Fruit fly (Drosophila melanogaster) whole organism, embryonic: Measurements from ENCODE around the gene CG43448.

Source experiments
- Ada2b ChIP-seq: fragments of 200-800 bp; sonication (Bioruptor generic); IDR thresholded peaks from 2 replicates; pipeline ENCODE4 v1.3.6; 2022; ENCODE audit warnings: missing biosample characterization, missing genetic modification characterization
- Adf1 ChIP-seq: fragments of 200-800 bp; sonication (Bioruptor generic); IDR thresholded peaks from 2 replicates; pipeline ENCODE4 v1.3.6; 2022; ENCODE audit warnings: missing biosample characterization, missing genetic modification characterization
- B-H1 ChIP-seq: fragments of 200-800 bp; sonication (Bioruptor generic); IDR thresholded peaks from 3 replicates; pipeline ENCODE4 v1.3.6; 2022; ENCODE audit warnings: missing biosample characterization, missing genetic modification characterization
- CG10267 ChIP-seq: fragments of 200-800 bp; sonication (Bioruptor generic); optimal IDR thresholded peaks from 2 replicates; lab custom pipeline; 2018; ENCODE audit warnings: missing biosample characterization, mild to moderate bottlenecking, missing genetic modification characterization, moderate library complexity
- CG11247 ChIP-seq: fragments of 200-800 bp; sonication (Bioruptor generic); IDR thresholded peaks from 2 replicates; pipeline ENCODE4 v1.3.6; 2022; ENCODE audit warnings: missing biosample characterization, missing genetic modification characterization
- CG11695 ChIP-seq: fragments of 200-800 bp; sonication (Bioruptor generic); IDR thresholded peaks from 3 replicates; pipeline ENCODE4 v1.3.6; 2022; ENCODE audit warnings: missing biosample characterization, missing genetic modification characterization
- CG13296 ChIP-seq: fragments of 200-800 bp; sonication (Bioruptor generic); optimal IDR thresholded peaks from 3 replicates; lab custom pipeline; 2018; ENCODE audit warnings: missing biosample characterization, mild to moderate bottlenecking, missing genetic modification characterization
- CG14710 ChIP-seq: fragments of 200-800 bp; sonication (Bioruptor generic); optimal IDR thresholded peaks from 3 replicates; lab custom pipeline; 2019; ENCODE audit warnings: missing biosample characterization, mild to moderate bottlenecking, missing genetic modification characterization, moderate library complexity
- CG15269 ChIP-seq: fragments of 200-800 bp; sonication (Bioruptor generic); optimal IDR thresholded peaks from 2 replicates; lab custom pipeline; 2018; ENCODE audit warnings: missing biosample characterization, mild to moderate bottlenecking, missing genetic modification characterization, moderate library complexity
- CG17186 ChIP-seq: fragments of 200-800 bp; sonication (Bioruptor generic); optimal IDR thresholded peaks from 3 replicates; lab custom pipeline; 2017; ENCODE audit warnings: missing biosample characterization, missing genetic modification reagents, missing genetic modification characterization
- CG1792 ChIP-seq: fragments of 200-800 bp; sonication (Bioruptor generic); optimal IDR thresholded peaks from 2 replicates; lab custom pipeline; 2016; ENCODE audit warnings: missing biosample characterization, missing genetic modification characterization
- CG18262 ChIP-seq: fragments of 200-800 bp; optimal IDR thresholded peaks from 3 replicates; lab custom pipeline; 2019; ENCODE audit warnings: missing biosample characterization, mild to moderate bottlenecking, missing genetic modification characterization, moderate library complexity
- CG1832 ChIP-seq: fragments of 200-800 bp; sonication (Bioruptor generic); optimal IDR thresholded peaks from 2 replicates; lab custom pipeline; 2017; ENCODE audit warnings: missing biosample characterization, mild to moderate bottlenecking, missing genetic modification characterization, inconsistent platforms
- CG2712 ChIP-seq: fragments of 200-800 bp; optimal IDR thresholded peaks from 3 replicates; lab custom pipeline; 2019; ENCODE audit warnings: missing biosample characterization, mild to moderate bottlenecking, missing genetic modification characterization, moderate library complexity
- CG30020 ChIP-seq: fragments of 200-800 bp; optimal IDR thresholded peaks from 2 replicates; lab custom pipeline; 2019; ENCODE audit warnings: missing biosample characterization, mild to moderate bottlenecking, missing genetic modification characterization, moderate library complexity
- CG4360 ChIP-seq: fragments of 200-800 bp; sonication (Bioruptor generic); IDR thresholded peaks from 2 replicates; pipeline ENCODE4 v1.3.6; 2022; ENCODE audit warnings: missing biosample characterization, missing genetic modification characterization
- CG5953 ChIP-seq: fragments of 200-800 bp; sonication (Bioruptor generic); IDR thresholded peaks from 2 replicates; pipeline ENCODE4 v1.3.6; 2022; ENCODE audit warnings: missing biosample characterization, missing genetic modification characterization
- CG6175 ChIP-seq: fragments of 200-800 bp; sonication (Bioruptor generic); IDR thresholded peaks from 3 replicates; pipeline ENCODE4 v1.3.6; 2022; ENCODE audit warnings: missing biosample characterization, missing genetic modification characterization
- CG8388 ChIP-seq: fragments of 200-800 bp; sonication (Bioruptor generic); optimal IDR thresholded peaks from 2 replicates; lab custom pipeline; 2019; ENCODE audit warnings: missing biosample characterization, mild to moderate bottlenecking, missing genetic modification characterization, moderate library complexity
- CHES-1-like ChIP-seq: fragments of 200-800 bp; sonication (Bioruptor generic); optimal IDR thresholded peaks from 2 replicates; lab custom pipeline; 2016; ENCODE audit warnings: missing biosample characterization, missing genetic modification characterization
- CkIIα-i1 ChIP-seq: fragments of 200-800 bp; sonication (Bioruptor generic); IDR thresholded peaks from 2 replicates; pipeline ENCODE4 v1.3.6; 2022; ENCODE audit warnings: missing biosample characterization, missing genetic modification characterization
- Dek ChIP-seq: fragments of 200-800 bp; sonication (Bioruptor generic); optimal IDR thresholded peaks from 3 replicates; lab custom pipeline; 2019; ENCODE audit warnings: missing biosample characterization, mild to moderate bottlenecking, missing genetic modification characterization, moderate library complexity
- Eip74EF ChIP-seq, 2 experiments: fragments of 200-800 bp in 1 of 2; fragments of >200 bp in 1 of 2; sonication (Bioruptor generic) in 1 of 2; optimal IDR thresholded peaks; 2 replicates each; lab custom pipeline; 2017 to 2019; ENCODE audit warnings: missing biosample characterization in 2 of 2, missing genetic modification characterization in 2 of 2, mild to moderate bottlenecking in 1 of 2, moderate library complexity in 1 of 2
- Hand ChIP-seq: fragments of 200-800 bp; sonication (Bioruptor generic); optimal IDR thresholded peaks from 2 replicates; lab custom pipeline; 2017; ENCODE audit warnings: mild to moderate bottlenecking, missing biosample characterization, missing genetic modification reagents, missing genetic modification characterization
- Hmr ChIP-seq: fragments of 200-800 bp; sonication (Bioruptor generic); optimal IDR thresholded peaks from 3 replicates; lab custom pipeline; 2017; ENCODE audit warnings: mild to moderate bottlenecking, missing biosample characterization, missing genetic modification reagents, missing genetic modification characterization
- Lim3 ChIP-seq: fragments of 200-800 bp; sonication (Bioruptor generic); IDR thresholded peaks from 2 replicates; pipeline ENCODE4 v1.3.6; 2022; ENCODE audit warnings: missing biosample characterization, missing genetic modification characterization
- Mes4 ChIP-seq: fragments of 200-800 bp; sonication (Bioruptor generic); optimal IDR thresholded peaks from 2 replicates; lab custom pipeline; 2016; ENCODE audit warnings: missing biosample characterization, missing genetic modification characterization
- Rx ChIP-seq: fragments of 200-800 bp; sonication (Bioruptor generic); IDR thresholded peaks from 2 replicates; pipeline ENCODE4 v1.3.6; 2022; ENCODE audit warnings: missing biosample characterization, missing genetic modification characterization
- Xrp1 ChIP-seq: fragments of 200-800 bp; sonication (Bioruptor generic); IDR thresholded peaks from 2 replicates; pipeline ENCODE4 v1.3.6; 2022; ENCODE audit warnings: missing biosample characterization, missing genetic modification characterization
- al ChIP-seq: fragments of 200-800 bp; sonication (Bioruptor generic); IDR thresholded peaks from 2 replicates; pipeline ENCODE4 v1.3.6; 2022; ENCODE audit warnings: missing biosample characterization, missing genetic modification characterization
- ara ChIP-seq: fragments of 200-800 bp; sonication (Bioruptor generic); IDR thresholded peaks from 2 replicates; pipeline ENCODE4 v1.3.6; 2022; ENCODE audit warnings: missing biosample characterization, missing genetic modification characterization
- bab2 ChIP-seq: fragments of 200-800 bp; sonication (Bioruptor generic); optimal IDR thresholded peaks from 2 replicates; lab custom pipeline; 2016; ENCODE audit warnings: missing biosample characterization, missing genetic modification characterization
- bowl ChIP-seq: fragments of 200-800 bp; sonication (Bioruptor generic); IDR thresholded peaks from 2 replicates; pipeline ENCODE4 v1.3.6; 2022; ENCODE audit warnings: missing biosample characterization, missing genetic modification characterization
- br ChIP-seq: fragments of >200 bp; optimal IDR thresholded peaks from 2 replicates; lab custom pipeline; 2017
- chif ChIP-seq, 2 experiments: fragments of 200-800 bp; sonication (Bioruptor generic); optimal IDR thresholded peaks; 3 replicates each; lab custom pipeline; 2016; ENCODE audit warnings: missing biosample characterization in 2 of 2, missing genetic modification characterization in 2 of 2
- crp ChIP-seq, 2 experiments: fragments of 200-800 bp; sonication (Bioruptor generic); optimal IDR thresholded peaks; 2 replicates in 1 of 2; 3 replicates in 1 of 2; lab custom pipeline; 2017; ENCODE audit warnings: missing biosample characterization in 2 of 2, missing genetic modification characterization in 2 of 2, mild to moderate bottlenecking in 1 of 2, moderate library complexity in 1 of 2
- dmrt99B ChIP-seq: fragments of 200-800 bp; sonication (Bioruptor generic); optimal IDR thresholded peaks from 2 replicates; lab custom pipeline; 2018; ENCODE audit warnings: missing biosample characterization, mild to moderate bottlenecking, missing genetic modification characterization, moderate library complexity
- ems ChIP-seq: fragments of 200-800 bp; sonication (Bioruptor generic); optimal IDR thresholded peaks from 3 replicates; lab custom pipeline; 2016; ENCODE audit warnings: missing biosample characterization, missing genetic modification characterization
- fd3F ChIP-seq: fragments of 200-800 bp; sonication (Bioruptor generic); optimal IDR thresholded peaks from 2 replicates; lab custom pipeline; 2018; ENCODE audit warnings: missing biosample characterization, mild to moderate bottlenecking, missing genetic modification characterization, moderate library complexity
- grau ChIP-seq: fragments of 200-800 bp; optimal IDR thresholded peaks from 3 replicates; lab custom pipeline; 2019; ENCODE audit warnings: missing biosample characterization, mild to moderate bottlenecking, missing genetic modification characterization, moderate library complexity
- gsb-n ChIP-seq: fragments of 200-800 bp; sonication (Bioruptor generic); optimal IDR thresholded peaks from 3 replicates; lab custom pipeline; 2018; ENCODE audit warnings: missing biosample characterization, mild to moderate bottlenecking, missing genetic modification characterization
- jigr1 ChIP-seq: fragments of 200-800 bp; sonication (Bioruptor generic); IDR thresholded peaks from 3 replicates; pipeline ENCODE4 v1.3.6; 2022; ENCODE audit warnings: missing biosample characterization, missing genetic modification characterization
- onecut ChIP-seq: fragments of 200-800 bp; sonication (Bioruptor generic); IDR thresholded peaks from 2 replicates; pipeline ENCODE4 v1.3.6; 2022; ENCODE audit warnings: missing biosample characterization, missing genetic modification characterization
- peb ChIP-seq: fragments of 200-800 bp; sonication (Bioruptor generic); IDR thresholded peaks from 2 replicates; pipeline ENCODE4 v1.3.6; 2022; ENCODE audit warnings: missing biosample characterization, missing genetic modification characterization
- pita ChIP-seq: fragments of 200-800 bp; sonication (Bioruptor generic); optimal IDR thresholded peaks from 2 replicates; lab custom pipeline; 2017; ENCODE audit warnings: missing biosample characterization, mild to moderate bottlenecking, missing genetic modification characterization
- prd ChIP-seq, 3 experiments: fragments of >200 bp in 2 of 3; fragments of 200-800 bp in 1 of 3; sonication (Bioruptor generic) in 1 of 3; optimal IDR thresholded peaks in 2 of 3; IDR thresholded peaks in 1 of 3; 2 replicates in 2 of 3; 3 replicates in 1 of 3; pipeline versions ENCODE4 v1.3.6 to Lab custom; 2017 to 2022; ENCODE audit warnings: missing biosample characterization in 1 of 3, missing genetic modification characterization in 1 of 3
- ranshi ChIP-seq: fragments of 200-800 bp; sonication (Bioruptor generic); IDR thresholded peaks from 2 replicates; pipeline ENCODE4 v1.3.6; 2022; ENCODE audit warnings: missing biosample characterization, missing genetic modification characterization
- ssp ChIP-seq: fragments of 200-800 bp; sonication (Bioruptor generic); IDR thresholded peaks from 2 replicates; pipeline ENCODE4 v1.3.6; 2022; ENCODE audit warnings: missing biosample characterization, missing genetic modification characterization
- stwl ChIP-seq: fragments of 200-800 bp; sonication (Bioruptor generic); optimal IDR thresholded peaks from 3 replicates; lab custom pipeline; 2018; ENCODE audit warnings: missing biosample characterization, mild to moderate bottlenecking, missing genetic modification characterization, moderate library complexity
- sug ChIP-seq: fragments of 200-800 bp; optimal IDR thresholded peaks from 2 replicates; lab custom pipeline; 2019; ENCODE audit warnings: missing biosample characterization, mild to moderate bottlenecking, missing genetic modification characterization, moderate library complexity
- usp ChIP-seq: fragments of >200 bp; optimal IDR thresholded peaks from 2 replicates; lab custom pipeline; 2017; ENCODE audit warnings: missing biosample characterization, missing genetic modification characterization
- wor ChIP-seq: fragments of 200-800 bp; sonication (Bioruptor generic); IDR thresholded peaks from 2 replicates; pipeline ENCODE4 v1.3.6; 2022; ENCODE audit warnings: missing biosample characterization, missing genetic modification characterization

Gene CG43448

DNA sequence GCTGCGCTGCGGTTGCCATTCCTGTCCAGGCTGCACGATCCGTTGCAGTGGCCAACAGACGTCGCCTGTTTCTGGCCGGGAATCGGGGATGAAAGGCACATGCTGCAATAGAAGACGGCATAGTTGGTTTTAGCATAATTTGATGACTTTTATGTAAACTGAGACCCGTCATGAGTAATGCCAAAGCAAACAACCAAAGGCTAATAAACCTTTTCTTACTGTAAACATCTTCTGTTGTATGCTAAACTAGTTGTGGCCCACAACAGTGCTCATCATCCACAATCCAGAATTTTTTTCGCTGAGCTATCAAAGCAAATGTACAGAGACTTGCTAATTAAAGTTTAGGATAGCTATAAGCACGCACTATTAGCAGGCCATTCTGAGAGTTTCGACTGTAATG lies 38.7 kb downstream of the CG43448 start (continued):
- TF ChIP-seq dmrt99B (tag; lab: Kevin White, UChicago), result no peak
- TF ChIP-seq gsb-n, result no peak
- TF ChIP-seq B-H1 (GFP tag; lab: Robert Waterston, UW), result no peak
- TF ChIP-seq stwl (tag; lab: Kevin White, UChicago), result no peak
- TF ChIP-seq CG11247 (GFP tag; lab: Robert Waterston, UW), result no peak
- TF ChIP-seq Rx (GFP tag; lab: Robert Waterston, UW), result no peak
- TF ChIP-seq Hmr (GFP tag; lab: Kevin White, UChicago), result peak; percentile 79
- TF ChIP-seq onecut, result no peak
- 0 out of 2 replicates have a peak, but pooled peaks have one; percentile 10 for TF ChIP-seq ranshi (GFP tag; lab: Robert Waterston, UW)
- no peak for TF ChIP-seq Lim3 (GFP tag; lab: Robert Waterston, UW)
- TF ChIP-seq CG2712, result no peak
- TF ChIP-seq CG15269, result peak; percentile 12
- TF ChIP-seq peb (GFP tag; lab: Robert Waterston, UW), result no peak
- TF ChIP-seq CG5953 (GFP tag; lab: Robert Waterston, UW), result no peak
- no peak for TF ChIP-seq CkIIα-i1 (GFP tag; lab: Robert Waterston, UW)
- no peak for TF ChIP-seq CG8388
- TF ChIP-seq CG6175 (GFP tag; lab: Robert Waterston, UW), result no peak
- TF ChIP-seq Ada2b (GFP tag; lab: Robert Waterston, UW), result no peak
- TF ChIP-seq pita, result no peak
- TF ChIP-seq wor (GFP tag; lab: Robert Waterston, UW), result no peak
- TF ChIP-seq ems (GFP tag; lab: Kevin White, UChicago), result no peak
- no peak for TF ChIP-seq CG4360 (GFP tag; lab: Robert Waterston, UW)
- no peak for TF ChIP-seq usp
- no peak for TF ChIP-seq br (lab: Kevin White, UChicago)
- no peak for TF ChIP-seq CHES-1-like
- 0 out of 2 replicates have a peak, but pooled peaks have one; percentile 17 for TF ChIP-seq Xrp1 (GFP tag; lab: Robert Waterston, UW)
- TF ChIP-seq grau (tag; lab: Kevin White, UChicago), result peak; percentile 3
- no peak for TF ChIP-seq CG1832 (GFP tag; lab: Kevin White, UChicago)
- TF ChIP-seq sug (tag; lab: Kevin White, UChicago), result no peak
- peak; percentile 22 for TF ChIP-seq Hand (GFP tag; lab: Kevin White, UChicago)
- no peak for TF ChIP-seq bab2 (GFP tag; lab: Kevin White, UChicago)
- no peak for TF ChIP-seq Mes4
- TF ChIP-seq Eip74EF (GFP tag; optimal IDR thresholded peaks at IDR 0.05; lab: Kevin White, UChicago), result no peak
- TF ChIP-seq prd (optimal IDR thresholded peaks at IDR 0.05; lab: Kevin White, UChicago), result no peak
- TF ChIP-seq prd (GFP tag; IDR thresholded peaks at IDR 0.05; lab: Robert Waterston, UW), result no peak
- TF ChIP-seq CG10267 (tag; lab: Kevin White, UChicago), result no peak
- TF ChIP-seq CG17186 (GFP tag; lab: Kevin White, UChicago), result no peak
- no peak for TF ChIP-seq CG1792 (GFP tag; lab: Kevin White, UChicago)
- no peak for TF ChIP-seq ara (GFP tag; lab: Robert Waterston, UW)
- TF ChIP-seq Adf1 (GFP tag; lab: Robert Waterston, UW), result no peak
- no peak for TF ChIP-seq bowl (GFP tag; lab: Robert Waterston, UW)
- peak; percentile 23 for TF ChIP-seq fd3F (GFP tag; lab: Kevin White, UChicago)
- no peak for TF ChIP-seq CG30020 (tag; lab: Kevin White, UChicago)
- TF ChIP-seq CG11695 (GFP tag; lab: Robert Waterston, UW), result no peak
- no peak for TF ChIP-seq al (GFP tag; lab: Robert Waterston, UW)
- no peak for TF ChIP-seq crp (GFP tag; optimal IDR thresholded peaks at IDR 0.05; lab: Kevin White, UChicago)
- no peak for TF ChIP-seq jigr1
- TF ChIP-seq CG13296 (GFP tag; lab: Kevin White, UChicago), result peak; percentile 64
- no peak for TF ChIP-seq CG14710
- no peak for TF ChIP-seq CG18262
- no peak for TF ChIP-seq chif (GFP tag; optimal IDR thresholded peaks at IDR 0.05; lab: Kevin White, UChicago)
- TF ChIP-seq Dek, result peak; percentile 0
- TF ChIP-seq ssp (GFP tag; lab: Robert Waterston, UW), result no peak
